Fruit fly (Drosophila melanogaster): ENCODE results near the gene CG31275.
A peak's percentile ranks its signal among the peaks of the same experiment; 100 is the strongest.

The CG31275 gene

DNA sequence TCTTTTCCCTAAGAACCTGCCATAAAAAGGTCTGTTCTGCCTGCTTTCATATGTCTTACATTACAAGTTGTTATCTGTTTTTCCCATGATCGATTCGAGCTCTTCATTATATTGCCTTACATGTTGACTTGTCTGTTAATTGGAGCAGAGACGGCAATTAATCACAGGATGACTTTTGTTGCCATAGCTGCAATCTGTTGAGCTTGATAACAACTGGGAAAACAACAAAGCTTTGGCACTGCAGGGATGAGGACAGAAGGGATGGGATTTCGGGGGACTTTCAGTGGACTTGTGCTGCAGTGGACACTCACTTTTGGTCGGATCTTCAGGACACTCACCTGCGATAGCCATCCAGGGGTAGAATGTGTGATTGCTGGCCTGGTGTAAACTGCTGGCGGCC lies 18.7 kb downstream of the CG31275 start:
- TF ChIP-seq noc (tag; optimal IDR thresholded peaks at IDR 0.05), result no peak

DNA sequence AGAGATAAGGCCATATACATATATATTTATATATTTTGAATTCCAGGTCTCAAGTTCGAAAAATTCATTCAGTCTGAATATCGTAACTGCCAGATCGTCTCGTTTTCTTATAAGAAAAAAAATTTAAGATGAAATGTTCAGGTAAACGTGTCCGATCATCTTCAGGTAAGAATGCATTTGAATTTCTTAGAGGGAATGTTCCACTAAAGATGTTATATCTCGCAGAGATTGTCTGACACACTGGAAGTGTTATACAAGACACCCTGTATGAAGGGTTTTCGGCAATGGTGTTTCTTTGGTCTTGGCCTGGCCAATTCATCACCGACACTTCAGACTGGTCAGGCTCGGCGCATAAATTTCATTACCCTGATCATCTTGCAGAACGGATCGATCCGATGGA lies 20.4 kb downstream of the CG31275 start:
- TF ChIP-seq noc (tag; optimal IDR thresholded peaks at IDR 0.05), result no peak

DNA sequence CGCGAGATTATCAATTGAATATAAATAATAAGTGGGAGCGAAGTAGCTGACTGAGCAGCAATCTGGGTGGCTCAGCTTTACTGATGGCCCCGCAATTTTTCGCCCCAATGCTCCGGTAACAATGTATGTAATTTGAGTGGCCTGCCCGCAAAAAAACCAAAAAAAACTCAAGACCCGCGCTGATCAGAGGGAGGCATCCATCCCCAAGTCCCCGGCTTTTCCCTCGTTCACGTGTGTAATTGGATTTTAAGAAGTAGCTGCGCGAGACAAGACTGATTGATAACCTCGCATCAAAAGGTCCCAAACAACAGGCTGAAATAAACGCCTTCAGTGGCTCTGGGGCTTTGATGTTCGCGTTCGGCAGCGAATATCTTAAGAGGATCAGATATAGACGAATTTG lies 27.1 kb downstream of the CG31275 start:
- TF ChIP-seq noc (tag; optimal IDR thresholded peaks at IDR 0.05), result no peak

DNA sequence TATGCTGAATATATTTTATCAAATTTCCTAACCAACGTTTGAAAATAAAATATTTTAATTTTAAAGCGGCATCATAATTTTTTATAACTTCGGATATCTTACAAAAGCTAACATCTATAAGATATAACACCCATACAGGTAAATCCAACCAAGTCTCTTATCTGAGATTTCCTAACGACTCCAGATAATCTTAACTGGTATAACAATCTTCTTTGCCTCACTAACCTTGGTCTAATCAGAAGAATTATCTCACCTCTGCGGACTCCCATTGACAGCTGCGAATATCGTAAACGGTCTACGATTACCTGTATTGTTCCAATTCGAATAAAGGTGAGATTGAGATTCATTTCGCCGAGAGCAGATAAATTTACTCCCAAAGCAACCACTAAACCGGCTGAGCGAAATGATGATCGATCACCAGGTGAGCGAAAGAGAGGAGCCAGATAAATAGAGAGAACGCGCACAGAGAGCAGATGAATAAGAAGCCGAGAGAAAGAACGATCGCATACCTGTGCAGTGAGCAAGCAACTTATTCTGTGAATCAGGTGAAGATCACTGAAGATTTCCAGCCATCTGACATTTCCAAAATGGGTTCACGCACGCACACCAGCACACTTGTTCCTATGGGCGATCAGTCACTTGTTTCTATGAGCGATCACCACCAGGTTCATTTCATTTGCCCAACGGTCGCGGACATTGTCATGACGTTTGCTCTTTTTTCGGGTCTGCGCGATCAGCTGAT lies 31.4 kb downstream of the CG31275 start:
- TF ChIP-seq noc (tag; optimal IDR thresholded peaks at IDR 0.05), result no peak

DNA sequence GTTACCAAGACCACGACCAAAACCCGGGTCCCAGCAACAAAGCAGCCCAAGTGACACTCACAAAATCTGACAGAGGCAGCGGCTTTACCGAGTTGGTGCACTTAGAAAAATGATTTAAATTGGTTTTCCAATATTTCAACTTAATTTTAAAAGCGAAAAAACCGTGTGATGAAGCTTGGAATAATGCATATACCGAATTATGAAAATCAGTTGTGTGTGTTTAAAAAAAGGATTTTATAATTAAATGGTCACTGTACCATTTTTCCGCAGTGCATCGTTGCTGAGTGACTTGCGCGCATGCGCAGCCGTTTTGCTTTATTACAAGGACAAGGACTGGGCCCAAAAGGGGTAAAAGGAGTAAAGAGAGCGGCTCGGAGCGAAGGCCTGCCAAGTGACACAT lies 33.2 kb downstream of the CG31275 start:
- no peak for TF ChIP-seq noc (tag; optimal IDR thresholded peaks at IDR 0.05)

DNA sequence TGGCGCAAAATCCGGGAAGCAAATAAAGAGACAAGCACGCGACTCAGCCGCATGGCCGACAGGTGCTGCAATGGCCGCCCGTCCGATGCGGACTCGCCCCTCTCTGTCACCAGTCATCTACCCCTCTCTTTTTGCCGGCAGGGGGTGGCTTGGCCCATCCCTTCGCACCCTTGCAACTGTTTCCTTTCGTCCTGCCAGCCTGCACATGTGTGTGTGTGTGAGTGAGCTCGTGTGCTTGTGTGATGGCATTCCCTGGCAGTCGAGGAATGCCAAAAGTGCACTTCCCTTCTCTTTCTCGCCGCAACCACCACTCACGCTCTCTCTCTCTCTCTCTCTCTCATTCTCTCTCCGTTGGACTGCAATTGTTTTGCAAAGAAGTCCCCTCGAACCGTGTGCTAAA lies 35.5 kb downstream of the CG31275 start:
- no peak for TF ChIP-seq noc (tag; optimal IDR thresholded peaks at IDR 0.05)

DNA sequence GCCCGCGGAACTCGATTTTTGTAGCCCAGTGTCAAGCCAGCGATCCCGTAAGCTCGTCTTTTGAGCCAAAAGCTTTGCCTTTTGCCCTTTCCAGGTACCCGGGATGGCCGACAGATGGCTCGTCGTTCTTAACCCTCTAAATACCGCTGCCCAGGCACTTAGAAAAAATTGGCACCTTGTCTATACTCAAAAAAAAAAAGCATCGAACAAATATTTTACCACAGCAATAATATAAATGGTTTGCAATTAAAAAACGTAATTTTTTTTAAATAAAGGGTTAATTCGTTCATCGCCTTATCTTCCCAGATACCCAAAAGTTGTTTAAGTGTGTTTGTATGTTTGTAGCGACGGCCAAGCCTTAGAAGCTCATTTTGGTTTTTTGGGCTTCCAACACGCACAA lies 46.9 kb downstream of the CG31275 start:
- TF ChIP-seq noc (tag; optimal IDR thresholded peaks at IDR 0.05), result peak; percentile 36

DNA sequence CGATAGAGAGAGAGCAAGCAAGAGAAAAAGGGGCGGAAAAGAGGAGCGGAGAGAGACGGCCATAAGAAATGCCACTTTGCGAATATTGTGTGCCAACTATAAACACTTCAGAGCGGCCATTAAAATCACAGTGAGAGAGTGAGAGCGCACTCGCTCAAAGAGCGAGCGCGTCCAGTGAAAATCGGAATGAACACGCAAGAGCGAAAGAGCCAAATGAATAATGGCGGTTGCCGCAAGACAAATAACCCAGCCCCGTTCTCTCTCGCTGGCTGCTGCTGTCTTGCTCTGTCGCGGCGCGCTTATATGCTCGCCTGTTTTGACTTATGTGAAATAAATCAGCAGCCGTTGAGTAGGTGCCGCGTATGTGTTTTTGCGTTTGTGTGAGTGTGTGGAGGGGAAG lies 48.3 kb downstream of the CG31275 start:
- TF ChIP-seq noc (tag; optimal IDR thresholded peaks at IDR 0.05), result no peak

DNA sequence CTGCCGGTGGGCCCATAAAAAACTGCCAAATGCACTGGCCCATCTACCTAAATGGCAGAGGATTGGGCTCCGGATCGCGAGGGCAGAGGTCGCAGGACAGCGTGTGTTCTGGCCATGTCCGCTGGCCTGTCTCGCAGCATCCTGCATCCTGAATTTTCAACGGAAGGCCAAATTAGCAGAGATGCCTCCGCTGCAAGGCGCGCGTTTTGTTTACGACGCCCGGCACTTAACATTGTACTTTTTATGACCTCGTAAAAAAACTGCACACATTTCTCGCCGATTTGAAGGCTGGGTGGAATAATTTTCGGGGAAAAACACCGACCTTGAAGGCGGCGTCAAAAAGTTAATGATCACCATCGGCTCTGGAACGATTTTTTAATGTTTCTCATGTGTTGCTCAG lies 50.2 kb downstream of the CG31275 start:
- no peak for TF ChIP-seq noc (tag; optimal IDR thresholded peaks at IDR 0.05)
